Worm (Caenorhabditis elegans) whole organism, L4 larva: ENCODE measurements around the gene C18G1.9.
"Not testable (repeated sequence)": the region's sequence is repeated elsewhere in the genome, so short reads cannot be mapped to it uniquely, and the experiment has no call there.

Experiments
- F10B5.3 ChIP-seq: sonication (generic microtip); optimal IDR thresholded peaks from 2 replicates; lab custom pipeline; 2016; ENCODE audit warnings: mild to moderate bottlenecking, missing genetic modification characterization, missing compliant biosample characterization
- F37D6.2 ChIP-seq: sonication (generic microtip); optimal IDR thresholded peaks from 2 replicates; lab custom pipeline; 2016; ENCODE audit warnings: mild to moderate bottlenecking, missing genetic modification characterization, missing compliant biosample characterization
- F49E8.2 ChIP-seq: sonication (generic microtip); optimal IDR thresholded peaks from 2 replicates; lab custom pipeline; 2016; ENCODE audit warnings: missing compliant biosample characterization, mild to moderate bottlenecking, missing genetic modification characterization, borderline replicate concordance
- Y48G9A.11 ChIP-seq: fragments of 200-800 bp; sonication (Bioruptor generic); IDR thresholded peaks from 2 replicates; pipeline ENCODE4 v1.3.6; 2022; ENCODE audit warnings: missing genetic modification reagents, missing genetic modification characterization, missing compliant biosample characterization
- attf-4 ChIP-seq: sonication (generic microtip); optimal IDR thresholded peaks from 3 replicates; lab custom pipeline; 2017; ENCODE audit warnings: missing biosample characterization, missing genetic modification characterization
- daf-16 ChIP-seq, 3 experiments: sonication (generic microtip); optimal IDR thresholded peaks; 2 replicates each; lab custom pipeline; 2016 to 2017; ENCODE audit warnings: missing genetic modification characterization in 3 of 3, missing genetic modification reagents in 3 of 3, mild to moderate bottlenecking in 2 of 3, missing compliant biosample characterization in 2 of 3, missing biosample characterization in 1 of 3, moderate library complexity in 1 of 3
- dmd-8 ChIP-seq: fragments of 200-800 bp; sonication (Bioruptor generic); IDR thresholded peaks from 2 replicates; pipeline ENCODE4 v1.3.6; 2022; ENCODE audit warnings: missing genetic modification characterization, missing compliant biosample characterization
- egl-43 ChIP-seq: fragments of 200-800 bp; sonication (Bioruptor generic); IDR thresholded peaks from 2 replicates; pipeline ENCODE4 v1.3.6; 2022; ENCODE audit warnings: missing genetic modification reagents, missing genetic modification characterization, missing compliant biosample characterization
- fos-1 ChIP-seq: fragments of 150-350 bp; optimal IDR thresholded peaks from 2 replicates; lab custom pipeline; 2014; ENCODE audit warnings: missing biosample characterization, missing genetic modification characterization
- hif-1 ChIP-seq, 2 experiments: sonication (generic microtip); optimal IDR thresholded peaks; 2 replicates each; lab custom pipeline; 2016 to 2017; ENCODE audit warnings: missing compliant biosample characterization in 2 of 2, missing genetic modification characterization in 2 of 2, missing genetic modification reagents in 2 of 2, missing genotype in 2 of 2, mild to moderate bottlenecking in 1 of 2
- hlh-30 ChIP-seq: sonication (generic microtip); optimal IDR thresholded peaks from 2 replicates; lab custom pipeline; 2017; ENCODE audit warnings: antibody characterized with exemption, mild to moderate bottlenecking, missing genetic modification characterization, missing compliant biosample characterization; ENCODE audit not compliant: insufficient read depth
- jun-1 ChIP-seq: fragments of 150-350 bp; optimal IDR thresholded peaks from 2 replicates; lab custom pipeline; 2014; ENCODE audit warnings: missing biosample characterization, missing genetic modification reagents, missing genetic modification characterization
- lim-7 ChIP-seq: fragments of 200-800 bp; sonication (Bioruptor generic); IDR thresholded peaks from 2 replicates; pipeline ENCODE4 v1.3.6; 2022; ENCODE audit warnings: missing genetic modification characterization, missing compliant biosample characterization
- lin-38 ChIP-seq: fragments of 200-800 bp; sonication (Bioruptor generic); IDR thresholded peaks from 2 replicates; pipeline ENCODE4 v1.3.6; 2022; ENCODE audit warnings: missing genetic modification reagents, missing genetic modification characterization, missing compliant biosample characterization
- lin-39 ChIP-seq: fragments of 150-350 bp; optimal IDR thresholded peaks from 2 replicates; lab custom pipeline; 2014; ENCODE audit warnings: missing biosample characterization, missing genetic modification reagents, missing genetic modification characterization
- madf-5 ChIP-seq, 2 experiments: fragments of 200-800 bp; sonication (Bioruptor generic); IDR thresholded peaks; 2 replicates each; pipeline ENCODE4 v1.3.6; 2022; ENCODE audit warnings: missing compliant biosample characterization in 2 of 2, missing genetic modification characterization in 2 of 2
- mdt-29 ChIP-seq: fragments of 200-800 bp; sonication (Bioruptor generic); IDR thresholded peaks from 2 replicates; pipeline ENCODE4 v1.3.6; 2022; ENCODE audit warnings: missing genetic modification reagents, missing genetic modification characterization, missing compliant biosample characterization
- mes-2 ChIP-seq: sonication (generic microtip); optimal IDR thresholded peaks from 2 replicates; lab custom pipeline; 2016; ENCODE audit warnings: missing genotype, mild to moderate bottlenecking, missing genetic modification characterization, missing compliant biosample characterization; ENCODE audit not compliant: poor library complexity, severe bottlenecking
- nhr-10 ChIP-seq: fragments of 150-350 bp; optimal IDR thresholded peaks from 2 replicates; lab custom pipeline; 2014; ENCODE audit warnings: missing biosample characterization, missing genetic modification characterization
- nhr-102 ChIP-seq: sonication (generic microtip); optimal IDR thresholded peaks from 2 replicates; lab custom pipeline; 2016; ENCODE audit warnings: mild to moderate bottlenecking, missing genetic modification characterization, moderate library complexity, missing compliant biosample characterization
- nhr-11 ChIP-seq: fragments of 150-350 bp; optimal IDR thresholded peaks from 2 replicates; lab custom pipeline; 2014; ENCODE audit warnings: missing biosample characterization, missing genetic modification characterization
- nhr-25 ChIP-seq: sonication (generic microtip); optimal IDR thresholded peaks from 2 replicates; lab custom pipeline; 2017; ENCODE audit warnings: missing genetic modification characterization, mild to moderate bottlenecking, missing compliant biosample characterization, antibody characterized with exemption, moderate library complexity, borderline replicate concordance; ENCODE audit not compliant: insufficient read depth
- nhr-41 ChIP-seq: fragments of 200-800 bp; sonication (Bioruptor generic); IDR thresholded peaks from 2 replicates; pipeline ENCODE4 v1.3.6; 2022; ENCODE audit warnings: missing genetic modification reagents, missing genetic modification characterization, missing compliant biosample characterization
- nhr-42 ChIP-seq: fragments of 200-800 bp; sonication (Bioruptor generic); IDR thresholded peaks from 2 replicates; pipeline ENCODE4 v1.3.6; 2022; ENCODE audit warnings: missing genetic modification characterization, missing compliant biosample characterization
- pha-4 ChIP-seq, 2 experiments: fragments of 150-350 bp in 1 of 2; fragments of 200-800 bp in 1 of 2; sonication (Bioruptor generic) in 1 of 2; IDR thresholded peaks in 1 of 2; optimal IDR thresholded peaks in 1 of 2; 2 replicates each; pipeline versions ENCODE4 v1.3.6 to Lab custom; 2014 to 2022; ENCODE audit warnings: missing genetic modification characterization in 2 of 2, missing genetic modification reagents in 2 of 2, missing biosample characterization in 1 of 2, missing compliant biosample characterization in 1 of 2
- saeg-2 ChIP-seq: fragments of 200-800 bp; sonication (Bioruptor generic); IDR thresholded peaks from 2 replicates; pipeline ENCODE4 v1.3.6; 2022; ENCODE audit warnings: missing genetic modification reagents, missing genetic modification characterization, missing compliant biosample characterization
- set-16 ChIP-seq: fragments of 200-800 bp; sonication (Bioruptor generic); IDR thresholded peaks from 2 replicates; pipeline ENCODE4 v1.3.6; 2022; ENCODE audit warnings: missing genetic modification reagents, missing genetic modification characterization, missing compliant biosample characterization
- skn-1 ChIP-seq: fragments of 150-350 bp; optimal IDR thresholded peaks from 2 replicates; lab custom pipeline; 2014; ENCODE audit warnings: missing biosample characterization, missing genetic modification characterization
- snpc-4 ChIP-seq: fragments of 150-350 bp; optimal IDR thresholded peaks from 2 replicates; lab custom pipeline; 2014; ENCODE audit warnings: missing biosample characterization, missing genetic modification characterization
- spr-1 ChIP-seq: sonication (generic microtip); optimal IDR thresholded peaks from 2 replicates; lab custom pipeline; 2016; ENCODE audit warnings: mild to moderate bottlenecking, missing genetic modification characterization, missing compliant biosample characterization
- unc-130 ChIP-seq: sonication (generic microtip); optimal IDR thresholded peaks from 2 replicates; lab custom pipeline; 2016; ENCODE audit warnings: missing genetic modification reagents, missing genetic modification characterization, missing compliant biosample characterization
- unc-39 ChIP-seq: sonication (generic microtip); optimal IDR thresholded peaks from 2 replicates; lab custom pipeline; 2017; ENCODE audit warnings: missing biosample characterization, missing genetic modification characterization
- ztf-11 ChIP-seq: fragments of 150-350 bp; optimal IDR thresholded peaks from 2 replicates; lab custom pipeline; 2014; ENCODE audit warnings: missing biosample characterization, missing genetic modification characterization

The C18G1.9 gene

DNA sequence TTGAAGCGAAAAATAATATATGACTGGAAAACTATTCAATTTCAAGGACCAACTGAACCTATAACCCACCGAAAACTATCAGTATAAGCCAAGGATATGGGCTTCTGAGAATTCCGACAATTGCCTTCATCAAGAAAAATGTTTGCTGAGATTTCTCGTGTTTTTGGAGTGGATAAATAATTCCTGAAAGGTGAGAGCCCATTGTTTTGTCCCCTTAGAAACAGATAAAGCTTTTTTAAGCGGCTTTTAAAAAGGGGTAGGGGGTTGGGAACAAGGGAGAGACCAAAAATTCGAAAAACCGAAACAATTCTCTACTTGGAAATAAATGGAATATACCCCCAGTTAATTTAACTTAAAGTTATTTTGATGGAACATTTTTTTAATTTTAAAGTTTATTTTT lies 3.0 kb downstream of the C18G1.9 start, which contains the start of gene C18G1.8:
C18G1.8 (minus strand) TSS at position 101 of the 400 bp plus-strand sequence.
- TF ChIP-seq attf-4 (tag; lab: Kevin White, UChicago) (no peak), unc-130 (GFP tag; lab: Kevin White, UChicago) (no peak), unc-39 (no peak)
- TF ChIP-seq, all 104 proteins: peak for 0

DNA sequence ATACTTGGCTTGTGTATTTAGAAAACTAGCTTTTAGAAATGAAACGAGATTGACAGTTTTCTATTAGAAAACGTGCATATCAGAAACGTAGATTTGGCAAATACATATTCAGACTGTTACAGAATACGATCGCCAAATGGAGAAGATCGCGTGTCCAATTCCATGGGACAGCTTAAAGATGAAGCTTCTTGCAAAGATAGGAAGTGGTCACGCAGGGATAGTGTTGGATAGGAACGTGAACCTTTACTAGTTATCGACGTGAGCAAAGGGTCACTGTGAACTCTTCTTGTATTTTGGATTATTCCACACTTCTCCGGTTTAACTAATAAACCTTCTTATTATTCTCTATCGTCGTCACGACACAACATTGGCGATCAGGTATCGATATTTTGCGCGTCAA lies 8.9 kb downstream of the C18G1.9 start, which contains the start of gene bgnt-1.4:
bgnt-1.4 (plus strand) TSS at position 301 of the 400 bp plus-strand sequence.
- not testable (repeated sequence) for TF ChIP-seq skn-1 (tag; lab: Kevin White, UChicago); mdt-29; saeg-2
- TF ChIP-seq, all 104 proteins: peak for 0; not testable (repeated sequence) for 104

DNA sequence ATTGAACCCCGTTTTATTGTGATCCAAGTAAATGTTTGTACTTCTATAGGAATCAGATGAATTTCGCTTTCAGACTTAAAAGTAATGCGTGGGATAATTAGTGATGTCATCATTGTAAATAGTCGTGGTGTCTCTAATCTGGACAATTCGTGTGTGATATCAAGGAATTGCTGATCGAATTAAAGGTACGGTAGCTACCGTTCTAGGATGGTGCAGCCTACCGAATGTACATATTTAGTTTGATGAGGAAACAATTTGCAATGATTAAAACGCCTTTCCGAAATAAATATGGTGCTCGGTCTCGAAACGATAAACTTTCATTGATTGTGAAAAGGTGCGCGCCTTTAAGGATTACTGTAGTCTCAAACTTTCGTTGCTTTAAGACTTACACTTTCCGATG lies 11.0 kb downstream of the C18G1.9 start:
- peak; percentile 49; the same call in 1 of the 2 replicates for TF ChIP-seq lin-38 (GFP tag; lab: Robert Waterston, UW)
- TF ChIP-seq madf-5 (GFP tag; IDR thresholded peaks at IDR 0.05; lab: Robert Waterston, UW): no peak
- no peak for TF ChIP-seq nhr-11 (tag; lab: Kevin White, UChicago)
- TF ChIP-seq fos-1 (tag; lab: Kevin White, UChicago): no peak
- no peak for TF ChIP-seq pha-4 (GFP tag; IDR thresholded peaks at IDR 0.05; lab: Robert Waterston, UW)
- no peak for TF ChIP-seq pha-4 (tag; optimal IDR thresholded peaks at IDR 0.05; lab: Kevin White, UChicago)
- TF ChIP-seq nhr-102 (tag; lab: Kevin White, UChicago): no peak
- TF ChIP-seq F37D6.2 (tag; lab: Kevin White, UChicago): no peak

DNA sequence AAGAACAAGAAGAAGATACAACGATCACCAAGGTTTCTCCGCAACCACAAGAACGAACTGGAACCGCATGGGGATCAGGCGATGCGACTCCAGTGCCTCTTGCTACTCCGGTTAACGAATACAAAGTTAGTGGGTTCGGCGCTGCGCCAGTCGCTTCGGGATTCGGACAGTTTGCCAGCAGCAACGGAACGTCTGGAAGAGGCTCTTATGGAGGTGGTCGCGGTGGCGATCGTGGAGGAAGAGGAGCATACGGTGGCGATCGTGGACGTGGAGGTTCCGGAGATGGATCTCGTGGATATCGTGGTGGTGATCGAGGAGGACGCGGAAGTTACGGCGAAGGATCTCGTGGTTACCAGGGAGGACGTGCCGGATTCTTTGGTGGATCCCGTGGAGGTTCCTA lies 11.5 kb downstream of the C18G1.9 start:
- TF ChIP-seq unc-130 (GFP tag; lab: Kevin White, UChicago) (no peak), nhr-10 (tag; lab: Kevin White, UChicago) (no peak), set-16 (GFP tag; lab: Robert Waterston, UW) (peak; percentile 86), dmd-8 (GFP tag; lab: Robert Waterston, UW) (peak; percentile 51; the same call in 1 of the 2 replicates)

ce11 chrV:4755308-4756029 lies 14.1 kb downstream of the C18G1.9 start, which contains the start of gene pgl-3:
TSS of gene pgl-3 (plus strand) at chrV:4755979.
- 0 out of 2 replicates have a peak, but pooled peaks have one; percentile 48 for TF ChIP-seq dmd-8 (GFP tag; lab: Robert Waterston, UW)
- TF ChIP-seq nhr-42 (GFP tag; lab: Robert Waterston, UW): no peak
- TF ChIP-seq unc-130 (GFP tag; lab: Kevin White, UChicago): peak; percentile 6
- TF ChIP-seq F49E8.2 (tag; lab: Kevin White, UChicago): peak; percentile 67

DNA sequence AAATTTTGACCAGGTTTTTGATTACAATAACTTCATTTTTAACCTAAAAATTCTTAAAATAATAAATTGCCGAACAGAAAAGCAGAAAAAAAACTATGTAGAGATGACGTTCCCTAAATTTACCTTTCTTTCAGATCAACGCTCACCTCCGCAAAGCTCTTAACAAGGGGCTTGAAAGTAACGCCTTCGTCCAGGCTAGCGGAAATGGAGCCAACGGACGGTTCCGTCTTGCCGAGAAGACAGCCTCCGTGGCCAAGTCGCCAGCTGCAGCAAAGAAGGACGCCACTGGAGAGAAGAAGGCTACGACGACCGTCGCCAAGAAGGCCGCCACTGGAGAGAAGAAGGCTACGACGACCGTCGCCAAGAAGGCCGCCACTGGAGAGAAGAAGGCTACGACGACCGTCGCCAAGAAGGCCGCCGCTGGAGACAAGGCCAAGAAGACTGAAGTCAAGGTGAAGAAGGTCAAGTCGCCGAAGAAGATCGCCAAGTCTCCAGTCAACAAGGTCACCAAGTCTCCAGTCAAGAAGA lies 14.8 kb downstream of the C18G1.9 start:
- TF ChIP-seq hlh-30 (tag; lab: Kevin White, UChicago) (no peak), set-16 (GFP tag; lab: Robert Waterston, UW) (peak; percentile 91), lin-38 (GFP tag; lab: Robert Waterston, UW) (0 out of 2 replicates have a peak, but pooled peaks have one; percentile 10), F10B5.3 (tag; lab: Kevin White, UChicago) (no peak), pha-4 (GFP tag; IDR thresholded peaks at IDR 0.05; lab: Robert Waterston, UW) (peak; percentile 16; the same call in 1 of the 2 replicates), pha-4 (tag; optimal IDR thresholded peaks at IDR 0.05; lab: Kevin White, UChicago) (no peak), egl-43 (peak; percentile 8; the same call in 1 of the 2 replicates), fos-1 (tag; lab: Kevin White, UChicago) (no peak), ztf-11 (tag; lab: Kevin White, UChicago) (no peak), mes-2 (tag; lab: Kevin White, UChicago) (no peak)

DNA sequence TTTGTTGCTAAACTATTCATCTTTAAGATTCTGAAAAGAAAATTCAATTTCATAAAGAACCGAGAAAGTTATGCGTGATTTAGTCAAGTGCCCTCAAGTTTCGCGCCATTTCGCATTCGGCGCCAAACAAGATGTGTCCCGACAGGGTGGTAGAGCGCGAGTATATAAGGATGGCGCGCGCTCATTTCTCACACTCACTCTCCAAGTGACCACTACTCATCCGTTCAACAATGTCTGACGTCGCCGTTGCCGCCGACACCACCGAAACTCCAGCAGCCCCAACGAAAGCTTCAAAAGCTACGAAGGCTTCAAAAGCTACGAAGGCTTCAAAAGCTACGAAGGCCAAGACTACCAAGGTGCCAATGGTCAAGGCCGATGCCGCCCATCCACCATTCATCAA lies 15.4 kb downstream of the C18G1.9 start, which contains the start of gene hil-4:
hil-4 (plus strand) TSS at position 191 of the 400 bp plus-strand sequence.
- TF ChIP-seq Y48G9A.11 (GFP tag; lab: Robert Waterston, UW) (peak; percentile 59), lin-39 (no peak), nhr-102 (tag; lab: Kevin White, UChicago) (no peak), unc-39 (no peak), nhr-25 (no peak), unc-130 (GFP tag; lab: Kevin White, UChicago) (peak; percentile 7), lim-7 (GFP tag; lab: Robert Waterston, UW) (peak; percentile 45; the same call in 1 of the 2 replicates), snpc-4 (tag; lab: Kevin White, UChicago) (no peak), nhr-10 (tag; lab: Kevin White, UChicago) (no peak), egl-43 (0 out of 2 replicates have a peak, but pooled peaks have one; percentile 67), nhr-41 (no peak), jun-1 (tag; lab: Kevin White, UChicago) (no peak), spr-1 (tag; lab: Kevin White, UChicago) (no peak), daf-16 (GFP tag; optimal IDR thresholded peaks at IDR 0.05; lab: Kevin White, UChicago) (no peak), daf-16 (tag; optimal IDR thresholded peaks at IDR 0.05; lab: Kevin White, UChicago) (no peak), hif-1 (tag; optimal IDR thresholded peaks at IDR 0.05; lab: Kevin White, UChicago) (no peak)
